Fruit fly (Drosophila melanogaster): ENCODE measurements around the gene Mob2.

DNA sequence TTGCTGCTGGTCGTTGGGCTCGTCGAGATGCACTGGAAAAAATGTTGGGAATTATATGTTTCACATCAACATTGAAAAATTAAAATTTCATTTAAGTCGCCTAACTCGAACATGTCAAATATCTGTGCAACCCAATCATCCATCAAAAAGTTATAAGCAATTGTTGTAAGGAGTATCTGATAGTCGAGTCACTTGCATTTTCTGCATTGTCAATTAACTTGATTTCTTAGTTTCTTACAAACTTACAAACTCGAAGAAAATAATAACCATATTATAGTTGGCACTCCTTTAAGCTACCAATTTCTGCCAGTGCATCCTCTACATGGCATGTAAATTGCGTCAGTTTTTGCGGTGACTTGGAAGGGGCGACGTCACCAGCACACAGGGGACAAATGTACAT, 78.9 kb downstream of the Mob2 start:
- TF ChIP-seq CG8159 (tag; optimal IDR thresholded peaks at IDR 0.05) (peak; percentile 83), Snoo (tag; optimal IDR thresholded peaks at IDR 0.05) (peak; percentile 62)

All from whole organism, pupa.